Worm (Caenorhabditis elegans): ENCODE measurements around the gene tag-307.

DNA sequence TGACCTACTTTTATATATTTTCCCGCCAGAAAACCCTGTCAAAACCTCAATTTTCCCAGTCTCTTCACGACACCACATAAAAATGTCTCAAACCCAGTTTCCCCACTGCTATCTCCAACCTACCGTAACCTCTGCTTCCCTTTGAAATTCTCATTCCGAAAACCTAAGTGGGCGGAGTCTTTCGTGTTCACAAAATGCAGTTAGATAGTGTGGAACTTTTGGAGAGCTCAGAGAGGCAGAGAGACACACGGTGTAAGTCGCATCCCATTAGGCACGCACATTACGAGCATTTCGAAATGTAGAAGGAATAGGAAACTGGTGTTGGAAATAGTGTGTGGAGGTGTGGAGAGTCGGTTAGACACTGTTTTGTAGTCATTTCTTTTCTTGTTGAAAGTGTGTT lies 37.2 kb downstream of the tag-307 start:
- TF ChIP-seq nhr-71 (tag; optimal IDR thresholded peaks at IDR 0.05) (no peak), lin-13 (GFP tag; optimal IDR thresholded peaks at IDR 0.05) (no peak), pag-3 (tag; optimal IDR thresholded peaks at IDR 0.05; ENCODE audit: borderline replicate concordance, insufficient read depth) (no peak), ceh-82 (tag; optimal IDR thresholded peaks at IDR 0.05) (no peak), unc-86 (tag; optimal IDR thresholded peaks at IDR 0.05) (peak; percentile 38), ces-1 (GFP tag; optimal IDR thresholded peaks at IDR 0.05) (no peak), ztf-11 (tag; optimal IDR thresholded peaks at IDR 0.05) (no peak), nhr-11 (tag; optimal IDR thresholded peaks at IDR 0.05) (no peak), mdl-1 (tag; optimal IDR thresholded peaks at IDR 0.05) (no peak), lsy-2 (tag; optimal IDR thresholded peaks at IDR 0.05) (peak; percentile 25 to 59)
